Fruit fly (Drosophila melanogaster): ENCODE measurements around the gene CG7342.

- TF ChIP-seq CG8478 (optimal IDR thresholded peaks at IDR 0.05), result no peak
- TF ChIP-seq CTCF (optimal IDR thresholded peaks at IDR 0.05), result no peak
These were observed 9.8 kb downstream of the CG7342 start, which contains the start of gene CG16727 for dm6 chr3R:19612908-19613431.
